Worm (Caenorhabditis elegans) whole organism, L4/young adult: Measurements from ENCODE around the gene plx-2.

ENCODE experiments used
- W03F9.2 ChIP-seq: fragments of 150-350 bp; optimal IDR thresholded peaks from 2 replicates; lab custom pipeline; 2014; ENCODE audit warnings: missing biosample characterization, missing genetic modification characterization
- dao-5 ChIP-seq: sonication (generic microtip); optimal IDR thresholded peaks from 2 replicates; lab custom pipeline; 2016; ENCODE audit warnings: missing genotype, missing genetic modification characterization, moderate library complexity, missing compliant biosample characterization
- him-1 ChIP-seq: sonication (generic microtip); optimal IDR thresholded peaks from 2 replicates; lab custom pipeline; 2016; ENCODE audit warnings: missing genotype, missing genetic modification reagents, missing genetic modification characterization, missing compliant biosample characterization

DNA sequence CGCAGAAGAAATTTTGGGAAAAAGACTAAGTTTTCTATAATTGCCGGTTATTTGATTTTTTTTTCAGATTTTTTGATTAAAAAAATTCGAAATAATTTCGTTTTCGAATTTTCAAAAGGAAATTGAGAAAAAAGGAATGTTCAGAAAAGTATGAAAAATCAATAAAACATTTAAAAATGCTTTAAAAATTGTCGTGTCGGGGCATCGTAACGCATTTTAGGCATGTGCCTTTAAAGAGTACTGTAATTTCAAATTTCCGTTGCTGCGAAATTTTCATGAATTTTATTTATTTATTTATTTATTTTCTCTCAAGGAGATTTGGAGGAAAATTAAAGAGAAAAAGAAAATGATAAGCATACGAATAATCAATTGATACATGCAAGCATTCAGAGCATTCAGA is 11.0 kb downstream of the plx-2 start:
- no peak for TF ChIP-seq W03F9.2
- TF ChIP-seq him-1 (tag; lab: Kevin White, UChicago): no peak
- TF ChIP-seq dao-5 (tag; lab: Kevin White, UChicago): no peak
